Worm (Caenorhabditis elegans): Measurements from ENCODE around the gene pals-20.
"Not testable (repeated sequence)": the region's sequence is repeated elsewhere in the genome, so short reads cannot be mapped to it uniquely, and the experiment has no call there.

Gene pals-20

ce11 chrIII:1374355-1374807 is 13.7 kb downstream of the pals-20 start, which contains the start of gene Y82E9BR.20:
Gene Y82E9BR.20, plus strand, starts transcription at chrIII:1374405.
- TF ChIP-seq mdl-1 (tag; optimal IDR thresholded peaks at IDR 0.05) (no peak), eor-1 (tag; optimal IDR thresholded peaks at IDR 0.05) (no peak), pqm-1 (tag; optimal IDR thresholded peaks at IDR 0.05) (no peak), nhr-43 (tag; optimal IDR thresholded peaks at IDR 0.05; ENCODE audit: poor library complexity, severe bottlenecking) (no peak), nhr-11 (tag; optimal IDR thresholded peaks at IDR 0.05) (no peak), ceh-16 (tag; optimal IDR thresholded peaks at IDR 0.05) (no peak), lsy-12 (tag; optimal IDR thresholded peaks at IDR 0.05) (no peak), nhr-23 (tag; optimal IDR thresholded peaks at IDR 0.05) (no peak), egl-27 (tag; optimal IDR thresholded peaks at IDR 0.05) (no peak), nhr-67 (tag; optimal IDR thresholded peaks at IDR 0.05) (no peak), skn-1 (tag; optimal IDR thresholded peaks at IDR 0.05) (no peak), nfya-1 (tag; optimal IDR thresholded peaks at IDR 0.05; ENCODE audit: insufficient read depth) (no peak), daf-12 (tag; optimal IDR thresholded peaks at IDR 0.05) (no peak)

- TF ChIP-seq nhr-23 (tag; optimal IDR thresholded peaks at IDR 0.05): no peak
- TF ChIP-seq fkh-10 (GFP tag; optimal IDR thresholded peaks at IDR 0.05): no peak
- TF ChIP-seq mml-1 (tag; optimal IDR thresholded peaks at IDR 0.05): no peak
- no peak for TF ChIP-seq tbx-2 (tag; optimal IDR thresholded peaks at IDR 0.05)
- TF ChIP-seq egl-27 (tag; optimal IDR thresholded peaks at IDR 0.05): no peak
- no peak for TF ChIP-seq lin-39 (tag; optimal IDR thresholded peaks at IDR 0.05)
- no peak for TF ChIP-seq elt-3 (tag; optimal IDR thresholded peaks at IDR 0.05)
- TF ChIP-seq elt-2 (tag; optimal IDR thresholded peaks at IDR 0.05): no peak
- TF ChIP-seq pha-4 (tag; optimal IDR thresholded peaks at IDR 0.05): no peak
- no peak for TF ChIP-seq nhr-11 (tag; optimal IDR thresholded peaks at IDR 0.05)
Measured at ce11 chrIII:1372563-1372962, 15.6 kb downstream of the pals-20 start.

ce11 chrIII:1359669-1360068 is 28.5 kb downstream of the pals-20 start, which contains the start of gene Y82E9BR.9:
Gene Y82E9BR.9, minus strand, starts transcription at chrIII:1359769.
- TF ChIP-seq lsy-12 (tag; optimal IDR thresholded peaks at IDR 0.05) (no peak), zag-1 (tag; optimal IDR thresholded peaks at IDR 0.05) (no peak), nhr-11 (tag; optimal IDR thresholded peaks at IDR 0.05) (no peak), aly-2 (tag; optimal IDR thresholded peaks at IDR 0.05) (no peak), sea-2 (GFP tag; optimal IDR thresholded peaks at IDR 0.05) (no peak), nhr-43 (tag; optimal IDR thresholded peaks at IDR 0.05; ENCODE audit: poor library complexity, severe bottlenecking) (no peak), mml-1 (tag; optimal IDR thresholded peaks at IDR 0.05) (no peak), ztf-11 (tag; optimal IDR thresholded peaks at IDR 0.05) (no peak), mdl-1 (tag; optimal IDR thresholded peaks at IDR 0.05) (no peak), ama-1 (optimal IDR thresholded peaks at IDR 0.05) (no peak), eor-1 (tag; optimal IDR thresholded peaks at IDR 0.05) (no peak), elt-2 (tag; optimal IDR thresholded peaks at IDR 0.05) (no peak), lin-15B (tag; optimal IDR thresholded peaks at IDR 0.05) (no peak), nhr-76 (tag; optimal IDR thresholded peaks at IDR 0.05) (no peak), nhr-67 (tag; optimal IDR thresholded peaks at IDR 0.05) (no peak), lin-39 (tag; optimal IDR thresholded peaks at IDR 0.05) (no peak), skn-1 (tag; optimal IDR thresholded peaks at IDR 0.05) (no peak), fos-1 (tag; optimal IDR thresholded peaks at IDR 0.05) (no peak), snpc-4 (tag; optimal IDR thresholded peaks at IDR 0.05) (no peak), elt-3 (tag; optimal IDR thresholded peaks at IDR 0.05) (no peak)

ce11 chrIII:1357973-1358372 is 30.2 kb downstream of the pals-20 start, which contains the start of gene Y82E9BR.8:
Gene Y82E9BR.8, minus strand, starts transcription at chrIII:1358073.
- not testable (repeated sequence) for TF ChIP-seq pqm-1, nhr-23, ZK546.5 (tag; optimal IDR thresholded peaks at IDR 0.05)

ce11 chrIII:1355320-1355719 is 32.8 kb downstream of the pals-20 start, which contains the start of gene Y82E9BL.1:
Gene Y82E9BL.1, minus strand, starts transcription at chrIII:1355420.
- TF ChIP-seq elt-2 (tag; optimal IDR thresholded peaks at IDR 0.05): no peak
- TF ChIP-seq elt-3 (tag; optimal IDR thresholded peaks at IDR 0.05): no peak
- TF ChIP-seq eor-1 (tag; optimal IDR thresholded peaks at IDR 0.05): no peak
- TF ChIP-seq nfya-1 (tag; optimal IDR thresholded peaks at IDR 0.05; ENCODE audit: insufficient read depth): no peak
- no peak for TF ChIP-seq nhr-67 (tag; optimal IDR thresholded peaks at IDR 0.05)
- no peak for TF ChIP-seq nhr-77 (tag; optimal IDR thresholded peaks at IDR 0.05)

- no peak for TF ChIP-seq eor-1 (tag; optimal IDR thresholded peaks at IDR 0.05)
Measured at ce11 chrIII:1354523-1354922, 33.6 kb downstream of the pals-20 start.
